Fruit fly (Drosophila melanogaster): ENCODE data around the gene Ufl1.

The Ufl1 gene

DNA sequence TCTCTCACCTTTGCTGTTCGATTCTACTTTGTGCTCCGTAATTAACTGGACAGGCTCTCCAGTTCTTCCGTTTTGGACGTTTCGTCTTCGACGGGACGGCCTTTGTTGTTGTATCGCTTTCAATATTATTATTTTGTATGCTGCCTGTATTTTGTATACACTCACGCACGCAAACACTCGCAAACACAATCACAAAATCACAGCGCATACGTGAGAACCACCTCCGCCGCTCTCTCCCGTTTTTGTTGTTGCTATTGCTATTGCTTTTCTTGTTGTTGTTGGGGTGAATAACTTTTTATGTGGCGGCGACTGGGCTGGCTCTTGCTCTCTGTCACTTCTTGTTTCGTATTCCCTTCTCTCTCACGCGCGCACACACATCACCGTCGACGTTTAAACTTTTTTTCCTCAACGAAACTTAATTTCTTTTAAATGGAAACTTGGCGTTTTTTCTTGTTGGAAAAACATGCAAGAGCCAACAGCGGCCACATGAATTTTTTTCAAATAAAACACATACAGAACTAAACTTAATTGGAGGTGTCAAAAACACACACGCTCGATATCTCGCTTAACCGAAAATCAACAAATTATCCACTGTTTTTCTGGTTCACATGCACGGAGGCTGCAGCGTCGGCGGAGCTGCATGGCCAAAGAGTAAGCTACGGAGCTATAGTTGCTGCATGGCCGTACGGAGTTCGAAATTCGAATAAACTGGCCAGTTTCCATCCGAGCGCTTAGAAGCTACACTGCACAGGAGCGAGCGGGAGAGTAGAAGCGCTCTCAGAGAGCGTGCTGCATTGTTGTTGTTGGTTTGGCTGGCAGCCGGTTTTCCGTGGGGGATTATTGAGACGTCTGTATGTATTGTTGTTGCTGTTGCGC is 33.7 kb upstream of the Ufl1 start:
- TF ChIP-seq h (optimal IDR thresholded peaks at IDR 0.05): no peak
- no peak for TF ChIP-seq Sin3A (optimal IDR thresholded peaks at IDR 0.05)
- no peak for TF ChIP-seq psq (optimal IDR thresholded peaks at IDR 0.05)
- TF ChIP-seq Myc (optimal IDR thresholded peaks at IDR 0.05): no peak
- TF ChIP-seq insv (optimal IDR thresholded peaks at IDR 0.05): no peak
- TF ChIP-seq ttk (optimal IDR thresholded peaks at IDR 0.05): no peak

DNA sequence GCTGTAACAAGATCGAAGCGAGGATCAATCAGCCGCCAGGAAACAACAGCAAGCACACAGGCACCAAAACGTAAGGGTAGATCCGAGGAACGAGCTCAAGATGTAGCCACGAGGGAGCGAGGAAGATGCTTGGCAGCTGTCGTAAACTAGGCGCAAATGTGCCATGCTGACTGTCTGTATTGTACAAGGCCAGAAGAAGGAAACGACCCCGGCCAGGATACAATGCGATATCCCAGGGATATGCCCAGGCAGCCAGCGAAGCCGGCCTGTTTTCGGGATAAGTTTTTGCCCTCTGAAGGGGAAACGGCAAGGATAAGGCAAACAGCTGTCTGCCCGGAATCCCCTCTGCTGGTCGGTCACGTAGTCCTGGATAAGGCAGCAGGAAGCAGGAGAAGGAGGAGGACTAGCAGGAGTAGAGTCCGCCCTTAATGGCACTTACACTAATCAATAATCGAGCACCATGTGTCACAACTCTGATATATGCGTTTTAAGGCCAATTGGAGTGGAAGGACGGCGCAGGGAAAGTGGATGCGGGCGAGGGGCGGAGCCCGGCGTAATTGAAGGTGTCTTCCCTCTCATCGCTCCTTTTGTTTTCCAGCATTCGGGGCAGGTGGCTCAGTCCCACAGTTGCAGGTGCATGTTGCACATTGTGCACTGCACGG is 31.4 kb upstream of the Ufl1 start:
- TF ChIP-seq psq (optimal IDR thresholded peaks at IDR 0.05): no peak
- no peak for TF ChIP-seq Myc (optimal IDR thresholded peaks at IDR 0.05)

- TF ChIP-seq ttk (optimal IDR thresholded peaks at IDR 0.05) (no peak), insv (optimal IDR thresholded peaks at IDR 0.05) (no peak), Sin3A (optimal IDR thresholded peaks at IDR 0.05) (no peak), Myc (optimal IDR thresholded peaks at IDR 0.05) (no peak), psq (optimal IDR thresholded peaks at IDR 0.05) (no peak), h (optimal IDR thresholded peaks at IDR 0.05) (no peak)
Observed at dm6 chr3R:7104308-7104707, 30.1 kb upstream of the Ufl1 start.

DNA sequence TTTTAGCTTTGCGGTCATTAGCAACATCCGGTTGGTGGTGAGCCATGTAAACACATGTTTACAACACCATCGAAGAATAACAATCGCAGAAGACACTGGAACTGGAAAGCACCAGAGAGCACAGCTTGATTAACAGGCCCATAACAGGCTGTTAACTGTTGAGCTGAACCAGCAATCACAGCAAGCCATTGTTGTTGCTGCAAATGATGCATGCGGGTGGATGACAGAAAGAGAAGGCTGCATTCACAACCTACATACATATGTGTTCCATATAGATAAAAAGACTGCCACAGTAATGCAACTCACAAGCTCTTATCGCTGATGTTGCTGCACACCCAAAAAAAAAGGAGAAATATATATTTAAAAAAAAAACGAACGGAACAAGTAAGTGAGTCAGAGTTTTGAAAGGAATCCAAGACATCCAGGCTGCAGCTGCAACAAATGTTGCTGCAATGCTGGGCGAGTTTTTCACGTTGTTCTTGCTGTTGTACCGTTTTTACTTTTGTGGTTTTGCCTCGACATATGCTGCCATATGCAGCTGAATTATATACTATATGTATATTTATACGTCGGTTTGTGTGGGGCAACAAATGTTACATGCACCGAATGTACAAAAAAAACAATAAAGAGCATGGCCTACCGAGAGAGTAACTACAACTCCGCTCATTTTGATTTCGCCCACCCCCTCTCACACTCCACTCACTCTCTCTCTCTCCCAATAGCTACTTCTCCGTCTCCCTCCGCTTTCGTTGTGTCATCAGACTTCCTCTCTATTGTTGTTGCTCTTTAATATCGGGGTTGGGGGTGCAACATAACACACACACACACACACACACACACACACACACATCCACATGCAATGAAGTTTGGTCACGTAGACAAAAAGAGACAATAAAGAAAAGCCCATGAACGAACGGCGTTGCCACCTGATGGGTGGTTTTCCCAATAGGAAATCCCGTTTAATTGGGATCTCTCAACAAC is 28.9 kb upstream of the Ufl1 start:
- no peak for TF ChIP-seq h (optimal IDR thresholded peaks at IDR 0.05)
- no peak for TF ChIP-seq Myc (optimal IDR thresholded peaks at IDR 0.05)
- no peak for TF ChIP-seq Sin3A (optimal IDR thresholded peaks at IDR 0.05)
- no peak for TF ChIP-seq ttk (optimal IDR thresholded peaks at IDR 0.05)
- TF ChIP-seq insv (optimal IDR thresholded peaks at IDR 0.05): no peak
- TF ChIP-seq psq (optimal IDR thresholded peaks at IDR 0.05): no peak

DNA sequence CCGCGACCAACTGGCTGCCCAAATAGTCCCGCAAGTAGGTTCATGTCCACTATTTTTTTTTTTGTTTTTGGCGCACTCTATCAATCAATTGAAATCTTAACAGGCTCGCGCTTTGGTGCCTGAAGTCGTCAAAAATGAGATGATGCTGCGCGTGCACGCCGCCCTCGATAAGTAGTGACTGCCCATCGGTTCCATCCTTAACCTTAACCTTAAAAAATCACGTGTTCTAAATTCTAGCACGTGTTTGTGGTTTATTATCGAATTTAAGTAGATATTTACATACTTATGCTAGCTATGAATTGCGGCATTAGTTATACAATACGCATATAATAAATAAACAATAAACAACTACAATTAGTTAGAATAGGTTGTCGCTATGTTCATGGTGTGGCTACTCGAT is 20.1 kb upstream of the Ufl1 start:
- TF ChIP-seq insv (optimal IDR thresholded peaks at IDR 0.05) (no peak), h (optimal IDR thresholded peaks at IDR 0.05) (no peak)

DNA sequence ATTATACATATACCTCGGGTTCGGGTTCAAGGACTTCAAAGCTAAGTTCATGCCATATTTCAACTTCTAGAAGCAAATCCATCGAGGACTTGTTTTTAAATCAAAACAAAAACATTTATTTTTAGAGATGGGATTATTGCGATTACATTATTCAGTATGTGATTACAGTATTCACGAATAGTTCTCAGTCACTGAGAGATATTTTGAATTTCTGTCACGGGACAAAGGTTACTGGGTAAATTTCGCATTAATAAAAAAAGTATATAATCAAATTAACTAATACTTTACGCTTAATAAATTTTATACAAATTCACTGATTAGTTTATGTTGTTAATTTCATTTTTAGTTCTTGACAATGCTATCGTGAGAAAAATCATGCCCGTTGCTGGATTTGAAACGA is 19.3 kb upstream of the Ufl1 start:
- no peak for TF ChIP-seq Sin3A (optimal IDR thresholded peaks at IDR 0.05)
- no peak for TF ChIP-seq h (optimal IDR thresholded peaks at IDR 0.05)
- no peak for TF ChIP-seq insv (optimal IDR thresholded peaks at IDR 0.05)
- no peak for TF ChIP-seq ttk (optimal IDR thresholded peaks at IDR 0.05)
- TF ChIP-seq psq (optimal IDR thresholded peaks at IDR 0.05): no peak
- TF ChIP-seq Myc (optimal IDR thresholded peaks at IDR 0.05): no peak

DNA sequence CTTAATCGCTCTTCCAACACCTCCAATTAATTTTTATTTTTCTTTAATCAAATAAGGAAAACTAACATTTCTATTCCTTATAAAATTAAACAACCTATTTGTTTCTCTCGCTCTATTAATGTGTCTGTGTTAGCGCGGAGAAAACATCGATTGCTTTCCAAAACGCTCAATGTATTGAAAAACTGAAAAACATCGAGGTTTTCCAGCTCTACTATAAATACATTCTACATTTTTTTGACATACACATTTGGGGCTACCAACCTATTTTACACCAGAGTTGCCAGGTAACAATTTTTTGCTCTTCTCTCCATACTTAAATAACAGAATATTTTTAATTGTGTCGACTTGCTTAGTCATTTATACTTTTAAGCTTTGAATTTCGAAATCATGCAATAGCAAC is 17.7 kb upstream of the Ufl1 start:
- TF ChIP-seq Sin3A (optimal IDR thresholded peaks at IDR 0.05) (no peak), insv (optimal IDR thresholded peaks at IDR 0.05) (no peak), h (optimal IDR thresholded peaks at IDR 0.05) (no peak), Myc (optimal IDR thresholded peaks at IDR 0.05) (no peak), psq (optimal IDR thresholded peaks at IDR 0.05) (no peak), ttk (optimal IDR thresholded peaks at IDR 0.05) (no peak)

- no peak for TF ChIP-seq ttk (optimal IDR thresholded peaks at IDR 0.05)
- TF ChIP-seq insv (optimal IDR thresholded peaks at IDR 0.05): no peak
- TF ChIP-seq psq (optimal IDR thresholded peaks at IDR 0.05): no peak
- no peak for TF ChIP-seq h (optimal IDR thresholded peaks at IDR 0.05)
- TF ChIP-seq Myc (optimal IDR thresholded peaks at IDR 0.05): no peak
- no peak for TF ChIP-seq Sin3A (optimal IDR thresholded peaks at IDR 0.05)
Observed at dm6 chr3R:7090337-7090830, 16.1 kb upstream of the Ufl1 start.

DNA sequence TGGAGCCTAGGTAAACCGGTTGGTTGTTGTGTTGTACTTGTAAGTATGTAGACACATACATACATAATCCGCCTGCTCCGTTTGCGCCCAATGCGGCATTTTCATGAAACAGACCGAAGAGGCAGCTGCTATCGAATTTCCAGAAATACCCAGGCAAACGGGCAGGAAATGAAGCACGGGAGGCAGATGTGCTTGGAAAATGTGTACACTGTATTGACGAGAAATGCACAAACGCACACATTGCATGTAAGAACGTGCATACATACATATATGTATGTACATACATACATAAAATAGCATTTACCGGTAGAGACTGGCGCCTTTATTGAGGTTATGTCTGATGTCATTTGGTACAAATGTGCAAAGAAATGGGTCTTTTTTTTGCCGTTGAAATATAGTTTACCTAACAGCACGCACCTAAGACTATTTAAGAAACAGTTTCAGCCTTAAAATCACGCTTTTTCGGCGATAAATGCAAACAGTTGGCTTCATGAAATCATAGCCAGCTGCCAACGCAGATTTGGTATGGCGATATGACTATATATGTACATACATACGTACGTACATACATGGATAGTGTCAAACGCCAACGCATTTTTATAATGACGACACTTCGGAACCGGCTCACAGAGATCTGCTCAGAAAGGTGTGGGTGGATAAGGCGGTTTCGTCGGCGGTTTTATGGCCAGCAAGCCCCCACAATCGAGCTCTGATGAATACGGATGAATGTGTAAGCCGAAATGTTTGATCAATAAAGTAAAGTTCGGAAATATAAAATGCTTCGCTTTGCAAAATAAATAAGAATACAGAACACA is 15.5 kb upstream of the Ufl1 start:
- TF ChIP-seq Sin3A (optimal IDR thresholded peaks at IDR 0.05): no peak
- no peak for TF ChIP-seq ttk (optimal IDR thresholded peaks at IDR 0.05)
- no peak for TF ChIP-seq Myc (optimal IDR thresholded peaks at IDR 0.05)
- no peak for TF ChIP-seq psq (optimal IDR thresholded peaks at IDR 0.05)
- TF ChIP-seq insv (optimal IDR thresholded peaks at IDR 0.05): no peak
- TF ChIP-seq h (optimal IDR thresholded peaks at IDR 0.05): no peak

DNA sequence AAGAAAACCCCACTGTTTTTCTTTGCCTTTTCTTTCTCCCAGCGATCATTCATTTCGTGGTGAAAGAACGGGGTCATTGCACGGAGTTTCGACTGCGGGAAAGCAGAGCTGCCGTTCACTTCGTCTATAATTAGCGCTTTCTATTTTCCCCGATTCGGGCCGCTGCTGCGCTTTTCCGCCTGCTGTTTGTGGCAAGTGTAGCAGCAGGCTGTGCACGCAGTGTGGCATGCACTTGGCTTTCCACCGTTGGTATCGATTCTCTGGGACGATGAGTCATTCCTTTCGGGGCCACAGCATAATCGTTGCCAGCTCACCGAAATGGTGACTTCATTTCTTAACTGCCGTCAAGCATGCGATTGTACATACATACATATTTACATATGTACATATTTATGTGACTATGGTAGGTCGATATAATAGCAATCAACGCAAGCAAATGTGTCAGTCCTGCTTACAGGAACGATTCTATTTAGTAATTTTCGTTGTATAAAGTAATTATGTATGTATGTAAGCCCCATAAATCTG is 14.6 kb upstream of the Ufl1 start:
- no peak for TF ChIP-seq h (optimal IDR thresholded peaks at IDR 0.05)
- TF ChIP-seq Sin3A (optimal IDR thresholded peaks at IDR 0.05): no peak
- no peak for TF ChIP-seq insv (optimal IDR thresholded peaks at IDR 0.05)
- no peak for TF ChIP-seq Myc (optimal IDR thresholded peaks at IDR 0.05)
- no peak for TF ChIP-seq ttk (optimal IDR thresholded peaks at IDR 0.05)
- no peak for TF ChIP-seq psq (optimal IDR thresholded peaks at IDR 0.05)

- TF ChIP-seq Sin3A (optimal IDR thresholded peaks at IDR 0.05) (no peak), psq (optimal IDR thresholded peaks at IDR 0.05) (no peak), insv (optimal IDR thresholded peaks at IDR 0.05) (no peak), Myc (optimal IDR thresholded peaks at IDR 0.05) (no peak), h (optimal IDR thresholded peaks at IDR 0.05) (no peak), ttk (optimal IDR thresholded peaks at IDR 0.05) (no peak)
Observed at dm6 chr3R:7087904-7088303, 13.7 kb upstream of the Ufl1 start.

Data from Kc167 (cell line).